Fruit fly (Drosophila melanogaster) whole organism, embryonic: ENCODE data around the gene CG4338.

ENCODE experiments used
- CG10366 ChIP-seq: fragments of 200-800 bp; sonication (Bioruptor generic); IDR thresholded peaks from 2 replicates; pipeline ENCODE4 v1.3.6; 2022; ENCODE audit warnings: missing biosample characterization, missing genetic modification characterization
- CG10654 ChIP-seq: fragments of 200-800 bp; sonication (Bioruptor generic); optimal IDR thresholded peaks from 2 replicates; lab custom pipeline; 2016; ENCODE audit warnings: missing biosample characterization, missing genetic modification characterization
- CG12071 ChIP-seq: fragments of 200-800 bp; sonication (Bioruptor generic); optimal IDR thresholded peaks from 3 replicates; lab custom pipeline; 2018; ENCODE audit warnings: missing biosample characterization, mild to moderate bottlenecking, missing genetic modification characterization
- CG12155 ChIP-seq: fragments of 200-800 bp; sonication (Bioruptor generic); optimal IDR thresholded peaks from 3 replicates; lab custom pipeline; 2016; ENCODE audit warnings: missing biosample characterization, missing genetic modification characterization
- CG1233 ChIP-seq: fragments of 200-800 bp; sonication (Bioruptor generic); optimal IDR thresholded peaks from 4 replicates; lab custom pipeline; 2018; ENCODE audit warnings: missing biosample characterization, mild to moderate bottlenecking, missing genetic modification characterization
- CG13287 ChIP-seq: fragments of 200-800 bp; sonication (Bioruptor generic); IDR thresholded peaks from 2 replicates; pipeline ENCODE4 v1.3.6; 2022; ENCODE audit warnings: missing biosample characterization, missing genetic modification characterization; ENCODE audit not compliant: partially characterized antibody
- CG15601 ChIP-seq: fragments of 200-800 bp; sonication (Bioruptor generic); optimal IDR thresholded peaks from 3 replicates; lab custom pipeline; 2019; ENCODE audit warnings: missing biosample characterization, mild to moderate bottlenecking, missing genetic modification characterization, moderate library complexity
- CG15696 ChIP-seq: fragments of 200-800 bp; sonication (Bioruptor generic); optimal IDR thresholded peaks from 2 replicates; lab custom pipeline; 2019; ENCODE audit warnings: missing biosample characterization, mild to moderate bottlenecking, missing genetic modification characterization, moderate library complexity
- CG1602 ChIP-seq: fragments of 200-800 bp; sonication (Bioruptor generic); optimal IDR thresholded peaks from 3 replicates; lab custom pipeline; 2016; ENCODE audit warnings: missing biosample characterization, missing genetic modification characterization
- CG1603 ChIP-seq: fragments of 200-800 bp; sonication (Bioruptor generic); optimal IDR thresholded peaks from 2 replicates; lab custom pipeline; 2019; ENCODE audit warnings: missing biosample characterization, mild to moderate bottlenecking, missing genetic modification characterization, moderate library complexity
- CG17802 ChIP-seq: fragments of 200-800 bp; sonication (Bioruptor generic); optimal IDR thresholded peaks from 2 replicates; lab custom pipeline; 2018; ENCODE audit warnings: missing biosample characterization, mild to moderate bottlenecking, missing genetic modification characterization, moderate library complexity
- CG32532 ChIP-seq: fragments of 200-800 bp; sonication (Bioruptor generic); IDR thresholded peaks from 2 replicates; pipeline ENCODE4 v1.3.6; 2022; ENCODE audit warnings: missing biosample characterization, missing genetic modification characterization
- CG33213 ChIP-seq: fragments of 200-800 bp; sonication (Bioruptor generic); optimal IDR thresholded peaks from 3 replicates; lab custom pipeline; 2016; ENCODE audit warnings: missing biosample characterization, missing genetic modification characterization
- CG33557 ChIP-seq: fragments of 200-800 bp; sonication (Bioruptor generic); optimal IDR thresholded peaks from 2 replicates; lab custom pipeline; 2019; ENCODE audit warnings: missing biosample characterization, mild to moderate bottlenecking, missing genetic modification characterization, moderate library complexity
- CG4707 ChIP-seq: fragments of 200-800 bp; sonication (Bioruptor generic); optimal IDR thresholded peaks from 2 replicates; lab custom pipeline; 2018; ENCODE audit warnings: missing biosample characterization, mild to moderate bottlenecking, missing genetic modification characterization, moderate library complexity
- CG6765 ChIP-seq: fragments of 200-800 bp; sonication (Bioruptor generic); optimal IDR thresholded peaks from 3 replicates; lab custom pipeline; 2017; ENCODE audit warnings: missing biosample characterization, mild to moderate bottlenecking, missing genetic modification characterization
- CG9876 ChIP-seq: fragments of 200-800 bp; sonication (Bioruptor generic); optimal IDR thresholded peaks from 2 replicates; lab custom pipeline; 2016; ENCODE audit warnings: missing biosample characterization, missing genetic modification characterization
- CHES-1-like ChIP-seq: fragments of 200-800 bp; sonication (Bioruptor generic); optimal IDR thresholded peaks from 2 replicates; lab custom pipeline; 2016; ENCODE audit warnings: missing biosample characterization, missing genetic modification characterization
- Chrac-16 ChIP-seq: fragments of 200-800 bp; sonication (Bioruptor generic); optimal IDR thresholded peaks from 3 replicates; lab custom pipeline; 2016; ENCODE audit warnings: missing biosample characterization, missing genetic modification characterization
- HHEX ChIP-seq: fragments of 200-800 bp; sonication (Bioruptor generic); optimal IDR thresholded peaks from 3 replicates; lab custom pipeline; 2017; ENCODE audit warnings: missing biosample characterization, mild to moderate bottlenecking, missing genetic modification characterization, missing genetic modification reagents
- Hey ChIP-seq: fragments of 200-800 bp; sonication (Bioruptor generic); optimal IDR thresholded peaks from 3 replicates; lab custom pipeline; 2018; ENCODE audit warnings: missing biosample characterization, mild to moderate bottlenecking, missing genetic modification characterization
- Max ChIP-seq: fragments of 200-800 bp; sonication (Bioruptor generic); optimal IDR thresholded peaks from 2 replicates; lab custom pipeline; 2016; ENCODE audit warnings: missing biosample characterization, mild to moderate bottlenecking, missing genetic modification characterization
- Sox102F ChIP-seq: fragments of 200-800 bp; sonication (Bioruptor generic); optimal IDR thresholded peaks from 2 replicates; lab custom pipeline; 2018; ENCODE audit warnings: missing biosample characterization, mild to moderate bottlenecking, missing genetic modification characterization, moderate library complexity
- Sry-δ ChIP-seq: fragments of 200-800 bp; sonication (Bioruptor generic); optimal IDR thresholded peaks from 2 replicates; lab custom pipeline; 2016; ENCODE audit warnings: missing biosample characterization, missing genetic modification characterization
- Xrp1 ChIP-seq: fragments of 200-800 bp; sonication (Bioruptor generic); IDR thresholded peaks from 2 replicates; pipeline ENCODE4 v1.3.6; 2022; ENCODE audit warnings: missing biosample characterization, missing genetic modification characterization
- amos ChIP-seq: fragments of 200-800 bp; sonication (Bioruptor generic); IDR thresholded peaks from 2 replicates; pipeline ENCODE4 v1.3.6; 2022; ENCODE audit warnings: missing biosample characterization, missing genetic modification characterization; ENCODE audit not compliant: partially characterized antibody
- ap ChIP-seq: fragments of 200-800 bp; sonication (Bioruptor generic); IDR thresholded peaks from 2 replicates; pipeline ENCODE4 v1.3.6; 2022; ENCODE audit warnings: missing biosample characterization, missing genetic modification characterization
- ash1 ChIP-seq: fragments of 200-800 bp; sonication (Bioruptor generic); optimal IDR thresholded peaks from 2 replicates; lab custom pipeline; 2018; ENCODE audit warnings: missing biosample characterization, mild to moderate bottlenecking, missing genetic modification characterization
- az2 ChIP-seq: fragments of 200-800 bp; sonication (Bioruptor generic); optimal IDR thresholded peaks from 3 replicates; lab custom pipeline; 2016; ENCODE audit warnings: missing biosample characterization, missing genetic modification characterization
- bbx ChIP-seq: fragments of 200-800 bp; sonication (Bioruptor generic); IDR thresholded peaks from 2 replicates; pipeline ENCODE4 v1.3.6; 2022; ENCODE audit warnings: missing biosample characterization, missing genetic modification characterization; ENCODE audit not compliant: partially characterized antibody
- btn ChIP-seq: fragments of 200-800 bp; sonication (Bioruptor generic); optimal IDR thresholded peaks from 2 replicates; lab custom pipeline; 2016; ENCODE audit warnings: missing biosample characterization, missing genetic modification characterization
- chinmo ChIP-seq: fragments of 200-800 bp; sonication (Bioruptor generic); IDR thresholded peaks from 4 replicates; pipeline ENCODE4 v1.3.6; 2022; ENCODE audit warnings: missing biosample characterization, missing genetic modification characterization; ENCODE audit not compliant: partially characterized antibody
- da ChIP-seq: fragments of 200-800 bp; sonication (Bioruptor generic); optimal IDR thresholded peaks from 2 replicates; lab custom pipeline; 2016; ENCODE audit warnings: missing biosample characterization, missing genetic modification characterization
- dmrt11E ChIP-seq: fragments of 200-800 bp; sonication (Bioruptor generic); optimal IDR thresholded peaks from 3 replicates; lab custom pipeline; 2018; ENCODE audit warnings: missing biosample characterization, mild to moderate bottlenecking, missing genetic modification characterization, moderate library complexity
- dpn ChIP-seq, 2 experiments: fragments of 200-800 bp; sonication (Bioruptor generic); optimal IDR thresholded peaks; 3 replicates each; lab custom pipeline; 2016; ENCODE audit warnings: missing biosample characterization in 2 of 2, missing genetic modification characterization in 2 of 2
- esg ChIP-seq: fragments of 200-800 bp; sonication (Bioruptor generic); conservative IDR thresholded peaks from 2 replicates; pipeline ENCODE4 v1.3.6; 2022; ENCODE audit warnings: missing biosample characterization, missing genetic modification characterization
- eve ChIP-seq, 2 experiments: fragments of >200 bp; optimal IDR thresholded peaks; 2 replicates each; lab custom pipeline; 2017; ENCODE audit warnings: missing biosample characterization in 2 of 2, missing genetic modification characterization in 2 of 2
- ftz-f1 ChIP-seq: fragments of 200-800 bp; sonication (Bioruptor generic); optimal IDR thresholded peaks from 2 replicates; lab custom pipeline; 2016; ENCODE audit warnings: missing biosample characterization, missing genetic modification characterization
- gcm ChIP-seq: fragments of 200-800 bp; sonication (Bioruptor generic); optimal IDR thresholded peaks from 2 replicates; lab custom pipeline; 2019; ENCODE audit warnings: missing biosample characterization, mild to moderate bottlenecking, missing genetic modification characterization, moderate library complexity
- inv ChIP-seq: fragments of 200-800 bp; sonication (Bioruptor generic); IDR thresholded peaks from 2 replicates; pipeline ENCODE4 v1.3.6; 2022; ENCODE audit warnings: missing biosample characterization, missing genetic modification characterization; ENCODE audit not compliant: partially characterized antibody
- lbe ChIP-seq: fragments of 200-800 bp; sonication (Bioruptor generic); optimal IDR thresholded peaks from 2 replicates; lab custom pipeline; 2016; ENCODE audit warnings: missing biosample characterization, mild to moderate bottlenecking, missing genetic modification characterization
- lola ChIP-seq, 3 experiments: fragments of >200 bp in 2 of 3; fragments of 200-800 bp in 1 of 3; sonication (Bioruptor generic) in 1 of 3; optimal IDR thresholded peaks; 2 replicates each; lab custom pipeline; 2017 to 2019; ENCODE audit warnings: missing biosample characterization in 3 of 3, missing genetic modification characterization in 3 of 3, mild to moderate bottlenecking in 1 of 3, moderate library complexity in 1 of 3
- luna ChIP-seq: fragments of 200-800 bp; sonication (Bioruptor generic); optimal IDR thresholded peaks from 2 replicates; lab custom pipeline; 2016; ENCODE audit warnings: missing biosample characterization, missing genetic modification characterization
- nau ChIP-seq: fragments of 200-800 bp; sonication (Bioruptor generic); optimal IDR thresholded peaks from 3 replicates; lab custom pipeline; 2017; ENCODE audit warnings: missing biosample characterization, mild to moderate bottlenecking, missing genetic modification characterization, missing genetic modification reagents
- org-1 ChIP-seq: fragments of 200-800 bp; sonication (Bioruptor generic); optimal IDR thresholded peaks from 2 replicates; lab custom pipeline; 2017; ENCODE audit warnings: missing biosample characterization, missing genetic modification characterization
- rib ChIP-seq: fragments of 200-800 bp; sonication (Bioruptor generic); IDR thresholded peaks from 2 replicates; pipeline ENCODE4 v1.3.6; 2022; ENCODE audit warnings: missing biosample characterization, missing genetic modification characterization
- slp2 ChIP-seq: fragments of 200-800 bp; sonication (Bioruptor generic); optimal IDR thresholded peaks from 2 replicates; lab custom pipeline; 2016; ENCODE audit warnings: missing biosample characterization, missing genetic modification characterization
- trem ChIP-seq: fragments of 200-800 bp; optimal IDR thresholded peaks from 3 replicates; lab custom pipeline; 2019; ENCODE audit warnings: missing biosample characterization, mild to moderate bottlenecking, missing genetic modification characterization, moderate library complexity
- vnd ChIP-seq: fragments of 200-800 bp; sonication (Bioruptor generic); IDR thresholded peaks from 3 replicates; pipeline ENCODE4 v1.3.6; 2022; ENCODE audit warnings: missing biosample characterization, missing genetic modification characterization; ENCODE audit not compliant: partially characterized antibody

Gene CG4338

DNA sequence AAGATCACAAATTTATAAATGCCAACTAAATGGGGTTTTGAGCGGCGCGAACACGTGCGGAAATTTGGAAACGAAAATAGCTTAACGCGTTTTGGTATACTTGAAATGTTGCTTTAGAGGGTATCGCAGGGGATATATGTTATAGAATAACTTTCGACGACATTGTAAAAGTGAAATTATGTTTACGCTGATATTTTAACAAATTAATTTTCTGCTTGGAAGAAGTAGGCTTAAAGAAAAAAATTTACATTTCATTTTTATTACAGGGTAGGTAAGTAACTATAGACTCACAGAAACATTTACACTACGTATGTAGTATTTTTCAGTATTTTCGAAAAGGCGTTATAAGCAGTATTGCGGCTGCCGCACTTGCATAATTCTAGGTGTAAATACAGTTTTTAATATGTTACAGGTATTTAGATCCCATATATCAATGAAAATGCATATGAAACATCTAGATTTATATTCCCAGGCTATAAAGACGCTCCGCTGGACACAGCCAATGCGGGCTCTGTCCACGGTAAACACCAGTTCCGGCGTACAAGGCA, 45.9 kb upstream of the CG4338 start, which contains the start of the genes Art3 and mRpS10 (continued):
- TF ChIP-seq org-1 (GFP tag; lab: Kevin White, UChicago) = peak; percentile 100
- TF ChIP-seq CG33213 (GFP tag; lab: Kevin White, UChicago) = peak; percentile 100
- TF ChIP-seq Sry-δ = peak; percentile 91
- no peak for TF ChIP-seq inv (GFP tag; lab: Robert Waterston, UW)
- TF ChIP-seq CG9876 (GFP tag; lab: Kevin White, UChicago) = peak; percentile 99
- peak; percentile 100 for TF ChIP-seq CG33557 (GFP tag; lab: Kevin White, UChicago)
- TF ChIP-seq CG10366 = peak; percentile 100
- peak; percentile 100 for TF ChIP-seq Xrp1
- TF ChIP-seq Sox102F (GFP tag; lab: Kevin White, UChicago) = peak; percentile 100
- peak; percentile 100 for TF ChIP-seq Chrac-16 (GFP tag; lab: Kevin White, UChicago)
- TF ChIP-seq CG1602 (GFP tag; lab: Kevin White, UChicago) = peak; percentile 100
- TF ChIP-seq ap (GFP tag; lab: Robert Waterston, UW) = peak; percentile 100
- TF ChIP-seq lbe (GFP tag; lab: Kevin White, UChicago) = peak; percentile 99
- peak; percentile 98 for TF ChIP-seq trem
- peak; percentile 45; the same call in 1 of the 2 replicates for TF ChIP-seq CG13287 (GFP tag; lab: Robert Waterston, UW)
- peak; percentile 99 for TF ChIP-seq Hey (tag; lab: Kevin White, UChicago)
- peak; percentile 100 for TF ChIP-seq CG1233 (GFP tag; lab: Kevin White, UChicago)
- TF ChIP-seq CHES-1-like (GFP tag; lab: Kevin White, UChicago) = peak; percentile 100
- peak in 1 of 3 experiments; percentile 100 for TF ChIP-seq lola (GFP tag; optimal IDR thresholded peaks at IDR 0.05; lab: Kevin White, UChicago)
- peak; percentile 99 for TF ChIP-seq CG15601 (tag; lab: Kevin White, UChicago)
- TF ChIP-seq CG17802 = peak; percentile 96
- TF ChIP-seq rib = peak; percentile 100
- no peak for TF ChIP-seq amos (GFP tag; lab: Robert Waterston, UW)
- peak; percentile 100 for TF ChIP-seq da (GFP tag; lab: Kevin White, UChicago)
- peak; percentile 100 for TF ChIP-seq CG10654
- TF ChIP-seq luna (GFP tag; lab: Kevin White, UChicago) = peak; percentile 99
- TF ChIP-seq CG32532 = peak; percentile 100
- peak; percentile 94 for TF ChIP-seq ftz-f1
- no peak for TF ChIP-seq chinmo (GFP tag; lab: Robert Waterston, UW)
- TF ChIP-seq CG4707 = peak; percentile 98
- TF ChIP-seq dpn (GFP tag; optimal IDR thresholded peaks at IDR 0.05; lab: Kevin White, UChicago) = peak; percentile 100
- no peak for TF ChIP-seq bbx (GFP tag; lab: Robert Waterston, UW)
- peak; percentile 100 for TF ChIP-seq gcm (GFP tag; lab: Kevin White, UChicago)
- peak; percentile 100 for TF ChIP-seq HHEX (GFP tag; lab: Kevin White, UChicago)
- peak in 1 of 2 experiments; percentile 97 for TF ChIP-seq eve (GFP tag; optimal IDR thresholded peaks at IDR 0.05; lab: Kevin White, UChicago)
- peak; percentile 99 for TF ChIP-seq btn
- TF ChIP-seq CG1603 (tag; lab: Kevin White, UChicago) = peak; percentile 99
- TF ChIP-seq CG12155 (GFP tag; lab: Kevin White, UChicago) = peak; percentile 99
- peak; percentile 100 for TF ChIP-seq dmrt11E (tag; lab: Kevin White, UChicago)
- TF ChIP-seq esg (GFP tag; lab: Robert Waterston, UW) = peak; percentile 100
- peak; percentile 99 for TF ChIP-seq ash1 (GFP tag; lab: Kevin White, UChicago)
- TF ChIP-seq slp2 (GFP tag; lab: Kevin White, UChicago) = peak; percentile 100
- TF ChIP-seq nau (GFP tag; lab: Kevin White, UChicago) = no peak
- peak; percentile 99 for TF ChIP-seq CG6765 (GFP tag; lab: Kevin White, UChicago)
- TF ChIP-seq vnd (GFP tag; lab: Robert Waterston, UW) = no peak
- peak; percentile 100 for TF ChIP-seq CG15696 (tag; lab: Kevin White, UChicago)
- peak; percentile 100 for TF ChIP-seq az2 (GFP tag; lab: Kevin White, UChicago)
- peak; percentile 100 for TF ChIP-seq Max (GFP tag; lab: Kevin White, UChicago)
- peak; percentile 100 for TF ChIP-seq CG12071
